Fruit fly (Drosophila melanogaster): Measurements from ENCODE around the gene DppIII.

DppIII gene

DNA sequence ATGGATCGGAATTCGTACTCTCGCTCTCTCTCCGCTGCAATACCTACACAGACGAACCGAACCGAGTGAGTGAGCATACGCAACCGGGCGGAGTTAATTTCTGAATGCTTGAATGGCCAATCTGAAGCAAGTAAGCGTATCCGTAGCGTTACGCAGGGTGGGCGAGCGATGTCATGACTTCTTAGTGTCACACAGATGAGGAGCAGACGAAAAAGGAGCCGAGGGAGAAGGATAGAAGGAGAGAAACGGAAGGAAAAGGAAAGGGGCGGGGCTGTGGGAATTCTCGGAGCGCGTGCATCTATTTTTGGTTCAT, 9.8 kb upstream of the DppIII start:
- TF ChIP-seq Ets98B (GFP tag; IDR thresholded peaks at IDR 0.05) = no peak

DNA sequence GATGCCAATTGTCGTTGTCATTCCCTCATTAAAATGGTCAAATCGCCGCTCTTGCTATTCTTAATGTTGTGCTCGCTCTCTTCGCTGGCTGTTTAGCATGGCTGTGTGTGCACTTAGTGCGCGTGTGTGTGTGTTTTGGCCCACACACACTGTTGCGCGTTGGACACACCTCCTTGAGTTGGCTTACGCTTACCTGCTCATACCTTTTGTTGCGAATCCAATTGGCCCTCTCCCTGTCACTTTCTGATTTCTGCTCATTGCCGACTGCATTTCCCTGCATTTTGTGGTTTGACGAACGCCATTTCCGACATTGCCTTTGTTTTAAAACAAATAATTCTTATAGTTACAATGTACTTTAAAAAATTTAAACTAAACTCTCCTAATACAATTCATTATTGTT, 9.2 kb upstream of the DppIII start:
- 0 out of 3 replicates have a peak, but pooled peaks have one; percentile 28 for TF ChIP-seq fd96Ca (GFP tag; IDR thresholded peaks at IDR 0.05)
- TF ChIP-seq CG32121 (GFP tag; IDR thresholded peaks at IDR 0.05) = no peak
- TF ChIP-seq CG15710 (tag; optimal IDR thresholded peaks at IDR 0.05) = no peak
- no peak for TF ChIP-seq EcR (GFP tag; optimal IDR thresholded peaks at IDR 0.05)
- no peak for TF ChIP-seq CG34367 (tag; optimal IDR thresholded peaks at IDR 0.05)
- no peak for TF ChIP-seq CG13204 (GFP tag; optimal IDR thresholded peaks at IDR 0.05)
- no peak for TF ChIP-seq CG9948 (tag; optimal IDR thresholded peaks at IDR 0.05)

DNA sequence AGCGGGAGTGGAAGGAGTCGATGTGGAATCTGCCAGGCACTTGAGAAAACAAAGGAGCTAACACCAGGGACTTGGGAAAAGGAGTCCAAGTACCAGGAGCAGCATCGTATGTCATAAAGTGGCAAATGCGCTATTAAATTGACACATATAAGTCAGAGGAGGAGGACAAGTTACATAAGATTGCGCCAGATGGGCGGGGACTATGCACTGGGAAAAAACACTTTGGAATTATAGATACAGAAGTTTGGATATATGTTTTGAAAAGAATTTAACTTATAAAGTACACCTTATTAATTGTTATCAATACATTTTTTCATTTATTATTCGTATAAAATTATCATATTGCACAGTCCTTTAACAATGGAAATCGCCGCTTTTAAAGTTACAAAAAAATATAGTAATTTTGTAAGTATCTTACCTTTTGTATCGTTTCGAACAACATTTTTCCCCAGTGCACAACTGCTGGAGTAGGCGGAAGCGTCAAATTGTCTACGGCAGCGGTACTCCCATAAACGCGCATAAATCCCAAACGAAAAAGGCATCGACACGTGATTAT, 8.1 kb upstream of the DppIII start:
- TF ChIP-seq Ets98B (GFP tag; IDR thresholded peaks at IDR 0.05) = no peak
- no peak for TF ChIP-seq CG13204 (GFP tag; optimal IDR thresholded peaks at IDR 0.05)
- TF ChIP-seq CG34367 (tag; optimal IDR thresholded peaks at IDR 0.05) = no peak
- no peak for TF ChIP-seq CG17806 (tag; optimal IDR thresholded peaks at IDR 0.05)
- no peak for TF ChIP-seq CG4496 (GFP tag; IDR thresholded peaks at IDR 0.05)
- no peak for TF ChIP-seq CG8301 (tag; optimal IDR thresholded peaks at IDR 0.05)
- no peak for TF ChIP-seq Pif1B (GFP tag; optimal IDR thresholded peaks at IDR 0.05)
- TF ChIP-seq CG9948 (tag; optimal IDR thresholded peaks at IDR 0.05) = no peak
- TF ChIP-seq EcR (GFP tag; optimal IDR thresholded peaks at IDR 0.05) = no peak
- no peak for TF ChIP-seq rn (GFP tag; IDR thresholded peaks at IDR 0.05)
- no peak for TF ChIP-seq gl (tag; optimal IDR thresholded peaks at IDR 0.05)
- no peak for TF ChIP-seq fd96Ca (GFP tag; IDR thresholded peaks at IDR 0.05)
- TF ChIP-seq CG8159 (tag; optimal IDR thresholded peaks at IDR 0.05) = no peak
- TF ChIP-seq CG32121 (GFP tag; IDR thresholded peaks at IDR 0.05) = no peak

DNA sequence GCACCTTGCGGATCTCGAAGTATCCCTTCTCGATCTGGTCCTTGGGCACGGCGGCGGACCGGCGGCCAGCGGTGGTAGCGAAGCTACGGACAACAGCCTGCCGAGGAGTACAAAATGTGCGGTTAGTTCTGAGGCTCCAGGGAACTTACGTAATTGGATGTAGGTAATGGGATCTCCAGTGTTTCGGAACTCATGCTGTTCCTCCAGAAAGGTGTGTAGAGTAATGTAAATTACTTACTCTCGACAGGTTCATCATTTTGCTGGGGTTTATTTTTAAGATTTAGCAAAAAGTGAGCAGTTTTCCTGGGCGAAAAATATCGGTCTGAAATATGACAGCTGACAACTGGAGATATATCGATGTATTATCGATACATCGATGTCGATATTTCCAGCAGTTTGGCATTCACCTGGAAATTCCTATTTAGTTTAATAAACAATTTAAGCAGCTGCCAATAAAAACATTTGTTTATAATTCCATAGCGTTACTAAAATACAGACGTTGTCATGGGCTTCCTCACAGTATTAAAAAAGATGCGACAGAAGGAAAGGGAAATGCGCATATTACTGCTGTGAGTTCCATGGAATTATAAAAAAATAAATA, 3.4 kb upstream of the DppIII start, which contains the start of the genes COX7A and Arl2:
Gene COX7A (minus strand): TSS at position 369 of the 601 bp plus-strand sequence.
Gene Arl2 (plus strand): TSS at position 426 of the 601 bp plus-strand sequence.
- TF ChIP-seq CG4496 (GFP tag; IDR thresholded peaks at IDR 0.05) (no peak), CG10348 (GFP tag; IDR thresholded peaks at IDR 0.05) (no peak), Snoo (tag; optimal IDR thresholded peaks at IDR 0.05) (no peak), CG12605 (GFP tag; IDR thresholded peaks at IDR 0.05) (no peak), EcR (GFP tag; optimal IDR thresholded peaks at IDR 0.05) (no peak)

DNA sequence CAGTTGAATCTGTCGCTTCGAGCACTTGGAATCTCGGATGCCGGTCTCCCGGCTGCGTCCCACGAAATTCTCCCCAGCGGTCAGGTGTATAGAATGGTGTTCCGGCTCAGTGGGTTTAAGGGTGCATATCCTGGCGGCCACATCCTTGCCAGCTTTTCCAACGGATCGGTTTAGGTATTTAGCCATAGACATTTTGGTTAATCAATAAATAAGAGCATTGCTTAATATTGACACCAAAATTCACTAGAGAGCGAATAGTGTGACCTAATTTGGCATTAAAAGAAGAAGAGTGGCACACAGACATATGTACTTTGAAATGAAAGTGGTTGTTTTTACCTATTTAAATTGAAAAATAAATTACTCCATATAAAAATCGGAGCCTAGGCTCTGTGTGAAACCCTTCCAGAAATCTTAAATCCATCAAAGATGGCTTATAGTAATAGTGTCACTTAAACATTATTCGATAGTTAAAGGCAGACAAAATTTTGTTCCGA, 902 bp upstream of the DppIII start, which contains the start of the genes PNKP and COX7AL:
Gene PNKP (minus strand): TSS at position 266 of the 494 bp plus-strand sequence.
Gene COX7AL (plus strand): TSS at position 419 of the 494 bp plus-strand sequence.
- TF ChIP-seq CG9948 (tag; optimal IDR thresholded peaks at IDR 0.05) = no peak

DNA sequence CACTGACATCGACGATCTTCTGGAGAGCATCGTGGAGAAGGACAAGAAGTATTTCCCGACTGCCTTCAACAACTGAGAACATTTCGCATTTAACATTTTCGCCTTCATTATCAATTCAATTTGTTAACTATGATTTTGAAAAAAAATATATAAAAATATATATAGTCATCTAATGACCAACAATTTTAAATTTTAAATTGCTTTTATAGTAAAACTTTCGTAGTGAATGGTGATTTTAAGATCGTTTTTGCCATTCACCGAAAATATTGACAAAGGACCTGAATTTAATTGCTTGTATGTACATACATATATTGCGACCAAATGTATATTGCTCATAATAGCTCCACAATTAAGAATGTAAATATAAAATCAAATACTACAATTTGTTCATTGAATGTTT, 3.1 kb downstream of the DppIII start, which contains the start of gene CG7352:
Gene CG7352 (plus strand): TSS at position 301 of the 400 bp plus-strand sequence.
- no peak for TF ChIP-seq CG12605 (GFP tag; IDR thresholded peaks at IDR 0.05)
- TF ChIP-seq CG15710 (tag; optimal IDR thresholded peaks at IDR 0.05) = no peak
- TF ChIP-seq rn (GFP tag; IDR thresholded peaks at IDR 0.05) = no peak
- no peak for TF ChIP-seq CG14655 (GFP tag; optimal IDR thresholded peaks at IDR 0.05)
- no peak for TF ChIP-seq Pif1A (GFP tag; optimal IDR thresholded peaks at IDR 0.05)
- TF ChIP-seq EcR (GFP tag; optimal IDR thresholded peaks at IDR 0.05) = no peak
- no peak for TF ChIP-seq gl (tag; optimal IDR thresholded peaks at IDR 0.05)
- TF ChIP-seq CG32121 (GFP tag; IDR thresholded peaks at IDR 0.05) = no peak
- TF ChIP-seq CG8159 (tag; optimal IDR thresholded peaks at IDR 0.05) = no peak
- TF ChIP-seq D1 (tag; optimal IDR thresholded peaks at IDR 0.05) = no peak
- TF ChIP-seq Pif1B (GFP tag; optimal IDR thresholded peaks at IDR 0.05) = no peak
- TF ChIP-seq CG13204 (GFP tag; optimal IDR thresholded peaks at IDR 0.05) = no peak
- TF ChIP-seq Snoo (tag; optimal IDR thresholded peaks at IDR 0.05) = no peak
- no peak for TF ChIP-seq Ets98B (GFP tag; IDR thresholded peaks at IDR 0.05)
- no peak for TF ChIP-seq CG9948 (tag; optimal IDR thresholded peaks at IDR 0.05)
- no peak for TF ChIP-seq CG4496 (GFP tag; IDR thresholded peaks at IDR 0.05)
- no peak for TF ChIP-seq CG10348 (GFP tag; IDR thresholded peaks at IDR 0.05)
- TF ChIP-seq CG8301 (tag; optimal IDR thresholded peaks at IDR 0.05) = no peak

DNA sequence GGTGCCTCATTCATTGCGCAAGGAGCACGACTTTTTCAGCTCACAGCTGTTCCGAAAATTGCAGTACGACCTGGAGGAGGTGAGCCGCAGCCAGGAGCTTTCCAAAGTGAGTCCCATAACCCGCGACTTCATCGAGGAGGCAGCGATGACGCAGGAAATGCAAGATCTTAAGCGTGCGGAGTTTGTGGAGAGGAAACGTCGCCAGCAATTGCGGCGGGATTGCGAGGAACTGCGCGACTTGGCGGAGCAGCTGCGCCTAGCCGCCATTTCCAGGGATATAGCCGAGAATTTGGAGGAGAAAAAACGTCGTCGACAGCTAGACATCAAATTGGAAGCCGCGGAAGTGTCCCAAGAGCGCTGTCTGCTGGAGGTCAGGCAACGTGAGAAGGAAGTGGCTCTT, 3.6 kb downstream of the DppIII start:
- TF ChIP-seq CG17806 (tag; optimal IDR thresholded peaks at IDR 0.05) (no peak), CG8301 (tag; optimal IDR thresholded peaks at IDR 0.05) (no peak), CG32121 (GFP tag; IDR thresholded peaks at IDR 0.05) (no peak)

DNA sequence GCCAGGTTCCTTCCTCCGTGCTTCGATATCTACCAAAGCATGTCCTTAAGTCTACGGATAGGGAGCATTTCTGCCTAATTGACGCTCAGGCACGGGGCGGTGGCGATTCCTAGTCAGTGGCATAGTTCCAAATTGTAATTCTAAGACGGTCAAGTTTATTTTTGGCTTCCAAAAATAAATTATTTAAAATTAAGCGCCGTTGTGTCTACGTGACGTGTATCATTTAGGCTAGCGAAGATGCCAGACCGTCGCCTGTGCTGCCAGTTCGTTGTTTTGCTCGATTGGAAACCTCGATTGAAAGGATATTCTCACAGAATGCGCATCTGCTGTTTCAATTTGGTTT, 4.9 kb downstream of the DppIII start:
- no peak for TF ChIP-seq CG4496 (GFP tag; IDR thresholded peaks at IDR 0.05)
- no peak for TF ChIP-seq D1 (tag; optimal IDR thresholded peaks at IDR 0.05)
- TF ChIP-seq Pif1A (GFP tag; optimal IDR thresholded peaks at IDR 0.05) = no peak
- no peak for TF ChIP-seq CG13204 (GFP tag; optimal IDR thresholded peaks at IDR 0.05)
- no peak for TF ChIP-seq fd96Ca (GFP tag; IDR thresholded peaks at IDR 0.05)
- no peak for TF ChIP-seq Pif1B (GFP tag; optimal IDR thresholded peaks at IDR 0.05)
- no peak for TF ChIP-seq CG10348 (GFP tag; IDR thresholded peaks at IDR 0.05)
- no peak for TF ChIP-seq Snoo (tag; optimal IDR thresholded peaks at IDR 0.05)
- TF ChIP-seq CG34367 (tag; optimal IDR thresholded peaks at IDR 0.05) = no peak
- TF ChIP-seq CG14655 (GFP tag; optimal IDR thresholded peaks at IDR 0.05) = no peak

Measured in whole organism, pupa.